Fruit fly (Drosophila melanogaster) whole organism, embryonic: ENCODE data around the gene fzy.

Source experiments
- CG10274 ChIP-seq: fragments of 200-800 bp; sonication (Bioruptor generic); optimal IDR thresholded peaks from 3 replicates; lab custom pipeline; 2017; ENCODE audit warnings: missing biosample characterization, mild to moderate bottlenecking, missing genetic modification characterization
- CG10979 ChIP-seq: fragments of 200-800 bp; sonication (Bioruptor generic); optimal IDR thresholded peaks from 2 replicates; lab custom pipeline; 2018; ENCODE audit warnings: missing biosample characterization, mild to moderate bottlenecking, missing genetic modification characterization, moderate library complexity
- CG11085 ChIP-seq: fragments of 200-800 bp; sonication (Bioruptor generic); IDR thresholded peaks from 2 replicates; pipeline ENCODE4 v1.3.6; 2022; ENCODE audit warnings: missing biosample characterization, missing genetic modification characterization
- CG11456 ChIP-seq: fragments of 200-800 bp; sonication (Bioruptor generic); IDR thresholded peaks from 3 replicates; pipeline ENCODE4 v1.3.6; 2022; ENCODE audit warnings: missing biosample characterization, missing genetic modification characterization
- CG12299 ChIP-seq: fragments of 200-800 bp; sonication (Bioruptor generic); optimal IDR thresholded peaks from 2 replicates; lab custom pipeline; 2018; ENCODE audit warnings: missing biosample characterization, mild to moderate bottlenecking, missing genetic modification characterization
- CG12744 ChIP-seq: fragments of 200-800 bp; sonication (Bioruptor generic); optimal IDR thresholded peaks from 2 replicates; lab custom pipeline; 2016; ENCODE audit warnings: missing biosample characterization, missing genetic modification characterization
- CG12769 ChIP-seq: fragments of 200-800 bp; sonication (Bioruptor generic); optimal IDR thresholded peaks from 2 replicates; lab custom pipeline; 2019; ENCODE audit warnings: missing biosample characterization, mild to moderate bottlenecking, missing genetic modification characterization, moderate library complexity
- CG13287 ChIP-seq: fragments of 200-800 bp; sonication (Bioruptor generic); IDR thresholded peaks from 2 replicates; pipeline ENCODE4 v1.3.6; 2022; ENCODE audit warnings: missing biosample characterization, missing genetic modification characterization; ENCODE audit not compliant: partially characterized antibody
- CG13296 ChIP-seq: fragments of 200-800 bp; sonication (Bioruptor generic); optimal IDR thresholded peaks from 3 replicates; lab custom pipeline; 2018; ENCODE audit warnings: missing biosample characterization, mild to moderate bottlenecking, missing genetic modification characterization
- CG1529 ChIP-seq: fragments of 200-800 bp; sonication (Bioruptor generic); optimal IDR thresholded peaks from 3 replicates; lab custom pipeline; 2018; ENCODE audit warnings: missing biosample characterization, missing genetic modification characterization
- CG18262 ChIP-seq: fragments of 200-800 bp; optimal IDR thresholded peaks from 3 replicates; lab custom pipeline; 2019; ENCODE audit warnings: missing biosample characterization, mild to moderate bottlenecking, missing genetic modification characterization, moderate library complexity
- CG18619 ChIP-seq: fragments of 200-800 bp; sonication (Bioruptor generic); optimal IDR thresholded peaks from 3 replicates; lab custom pipeline; 2017; ENCODE audit warnings: missing biosample characterization, mild to moderate bottlenecking, missing genetic modification characterization
- CG30020 ChIP-seq: fragments of 200-800 bp; optimal IDR thresholded peaks from 2 replicates; lab custom pipeline; 2019; ENCODE audit warnings: missing biosample characterization, mild to moderate bottlenecking, missing genetic modification characterization, moderate library complexity
- CG30403 ChIP-seq: fragments of 200-800 bp; sonication (Bioruptor generic); optimal IDR thresholded peaks from 3 replicates; lab custom pipeline; 2016; ENCODE audit warnings: missing biosample characterization, missing genetic modification characterization
- CG3281 ChIP-seq: fragments of 200-800 bp; sonication (Bioruptor generic); optimal IDR thresholded peaks from 3 replicates; lab custom pipeline; 2017; ENCODE audit warnings: missing biosample characterization, mild to moderate bottlenecking, missing genetic modification characterization
- CG33557 ChIP-seq: fragments of 200-800 bp; sonication (Bioruptor generic); optimal IDR thresholded peaks from 2 replicates; lab custom pipeline; 2019; ENCODE audit warnings: missing biosample characterization, mild to moderate bottlenecking, missing genetic modification characterization, moderate library complexity
- CG34422 ChIP-seq: fragments of 200-800 bp; sonication (Bioruptor generic); IDR thresholded peaks from 3 replicates; pipeline ENCODE4 v1.3.6; 2022; ENCODE audit warnings: missing biosample characterization, missing genetic modification characterization
- CG4730 ChIP-seq: fragments of 200-800 bp; sonication (Bioruptor generic); IDR thresholded peaks from 2 replicates; pipeline ENCODE4 v1.3.6; 2022; ENCODE audit warnings: missing biosample characterization, missing genetic modification characterization
- CG4854 ChIP-seq: fragments of 200-800 bp; sonication (Bioruptor generic); optimal IDR thresholded peaks from 2 replicates; lab custom pipeline; 2016; ENCODE audit warnings: missing biosample characterization, missing genetic modification characterization, inconsistent platforms
- CG6765 ChIP-seq: fragments of 200-800 bp; sonication (Bioruptor generic); optimal IDR thresholded peaks from 3 replicates; lab custom pipeline; 2017; ENCODE audit warnings: missing biosample characterization, mild to moderate bottlenecking, missing genetic modification characterization
- CG7839 ChIP-seq: fragments of 200-800 bp; sonication (Bioruptor generic); optimal IDR thresholded peaks from 3 replicates; lab custom pipeline; 2018; ENCODE audit warnings: missing biosample characterization, mild to moderate bottlenecking, missing genetic modification characterization, moderate library complexity
- Doc2 ChIP-seq: fragments of 200-800 bp; sonication (Bioruptor generic); IDR thresholded peaks from 2 replicates; pipeline ENCODE4 v1.3.6; 2022; ENCODE audit warnings: missing biosample characterization, missing genetic modification characterization
- Dp ChIP-seq: fragments of 200-800 bp; sonication (Bioruptor generic); optimal IDR thresholded peaks from 2 replicates; lab custom pipeline; 2018; ENCODE audit warnings: missing biosample characterization, mild to moderate bottlenecking, missing genetic modification characterization, moderate library complexity
- Dref ChIP-seq: fragments of 200-800 bp; sonication (Bioruptor generic); IDR thresholded peaks from 2 replicates; pipeline ENCODE4 v1.3.6; 2022; ENCODE audit warnings: missing biosample characterization, missing genetic modification characterization
- Hr39 ChIP-seq: fragments of >200 bp; optimal IDR thresholded peaks from 2 replicates; lab custom pipeline; 2017
- Mad ChIP-seq: fragments of 200-800 bp; sonication (Bioruptor generic); optimal IDR thresholded peaks from 2 replicates; lab custom pipeline; 2016; ENCODE audit warnings: missing biosample characterization, missing genetic modification characterization
- Opbp ChIP-seq: fragments of 200-800 bp; sonication (Bioruptor generic); IDR thresholded peaks from 3 replicates; pipeline ENCODE4 v1.3.6; 2022; ENCODE audit warnings: missing biosample characterization, missing genetic modification characterization; ENCODE audit not compliant: partially characterized antibody
- Scr ChIP-seq: fragments of 200-800 bp; sonication (Bioruptor generic); IDR thresholded peaks from 2 replicates; pipeline ENCODE4 v1.3.6; 2022; ENCODE audit warnings: missing biosample characterization, missing genetic modification characterization; ENCODE audit not compliant: partially characterized antibody
- ac ChIP-seq: fragments of 200-800 bp; sonication (Bioruptor generic); optimal IDR thresholded peaks from 3 replicates; lab custom pipeline; 2017; ENCODE audit warnings: missing biosample characterization, mild to moderate bottlenecking, missing genetic modification characterization
- al ChIP-seq: fragments of 200-800 bp; sonication (Bioruptor generic); IDR thresholded peaks from 2 replicates; pipeline ENCODE4 v1.3.6; 2022; ENCODE audit warnings: missing biosample characterization, missing genetic modification characterization
- ap ChIP-seq: fragments of 200-800 bp; sonication (Bioruptor generic); IDR thresholded peaks from 2 replicates; pipeline ENCODE4 v1.3.6; 2022; ENCODE audit warnings: missing biosample characterization, missing genetic modification characterization
- chif ChIP-seq, 2 experiments: fragments of 200-800 bp; sonication (Bioruptor generic); optimal IDR thresholded peaks; 3 replicates each; lab custom pipeline; 2016; ENCODE audit warnings: missing biosample characterization in 2 of 2, missing genetic modification characterization in 2 of 2
- chinmo ChIP-seq: fragments of 200-800 bp; sonication (Bioruptor generic); IDR thresholded peaks from 4 replicates; pipeline ENCODE4 v1.3.6; 2022; ENCODE audit warnings: missing biosample characterization, missing genetic modification characterization; ENCODE audit not compliant: partially characterized antibody
- cwo ChIP-seq: fragments of 200-800 bp; sonication (Bioruptor generic); optimal IDR thresholded peaks from 3 replicates; lab custom pipeline; 2017; ENCODE audit warnings: missing biosample characterization, missing genetic modification characterization, mild to moderate bottlenecking, moderate library complexity, missing genetic modification reagents
- dmrt11E ChIP-seq: fragments of 200-800 bp; sonication (Bioruptor generic); optimal IDR thresholded peaks from 3 replicates; lab custom pipeline; 2018; ENCODE audit warnings: missing biosample characterization, mild to moderate bottlenecking, missing genetic modification characterization, moderate library complexity
- exex ChIP-seq: fragments of 200-800 bp; sonication (Bioruptor generic); optimal IDR thresholded peaks from 4 replicates; lab custom pipeline; 2018; ENCODE audit warnings: missing biosample characterization, mild to moderate bottlenecking, missing genetic modification characterization, moderate library complexity
- fd96Cb ChIP-seq: fragments of 200-800 bp; sonication (Bioruptor generic); optimal IDR thresholded peaks from 2 replicates; lab custom pipeline; 2018; ENCODE audit warnings: missing biosample characterization, mild to moderate bottlenecking, missing genetic modification characterization, moderate library complexity
- grn ChIP-seq: fragments of 200-800 bp; sonication (Bioruptor generic); optimal IDR thresholded peaks from 3 replicates; lab custom pipeline; 2017; ENCODE audit warnings: missing biosample characterization, missing genetic modification characterization
- gsb-n ChIP-seq: fragments of 200-800 bp; sonication (Bioruptor generic); optimal IDR thresholded peaks from 3 replicates; lab custom pipeline; 2018; ENCODE audit warnings: missing biosample characterization, mild to moderate bottlenecking, missing genetic modification characterization
- hkb ChIP-seq, 2 experiments: fragments of 200-800 bp in 1 of 2; fragments of >200 bp in 1 of 2; sonication (Bioruptor generic) in 1 of 2; IDR thresholded peaks in 1 of 2; optimal IDR thresholded peaks in 1 of 2; 2 replicates each; pipeline versions ENCODE4 v1.3.6 to Lab custom; 2017 to 2022; ENCODE audit warnings: missing biosample characterization in 1 of 2, missing genetic modification characterization in 1 of 2
- lilli ChIP-seq: fragments of 200-800 bp; sonication (Bioruptor generic); optimal IDR thresholded peaks from 3 replicates; lab custom pipeline; 2016; ENCODE audit warnings: missing biosample characterization, missing genetic modification characterization
- mam ChIP-seq: fragments of 200-800 bp; sonication (Bioruptor generic); optimal IDR thresholded peaks from 3 replicates; lab custom pipeline; 2016; ENCODE audit warnings: missing biosample characterization, missing genetic modification characterization
- onecut ChIP-seq: fragments of 200-800 bp; sonication (Bioruptor generic); IDR thresholded peaks from 2 replicates; pipeline ENCODE4 v1.3.6; 2022; ENCODE audit warnings: missing biosample characterization, missing genetic modification characterization
- peb ChIP-seq: fragments of 200-800 bp; sonication (Bioruptor generic); IDR thresholded peaks from 2 replicates; pipeline ENCODE4 v1.3.6; 2022; ENCODE audit warnings: missing biosample characterization, missing genetic modification characterization
- pum ChIP-seq: fragments of 200-800 bp; sonication (Bioruptor generic); optimal IDR thresholded peaks from 2 replicates; lab custom pipeline; 2016; ENCODE audit warnings: missing biosample characterization, missing genetic modification characterization
- row ChIP-seq: fragments of 200-800 bp; sonication (Bioruptor generic); IDR thresholded peaks from 3 replicates; pipeline ENCODE4 v1.3.6; 2022; ENCODE audit warnings: missing biosample characterization, missing genetic modification characterization
- sens ChIP-seq: fragments of 200-800 bp; sonication (Bioruptor generic); peaks from one replicate; lab custom pipeline; 2016; ENCODE audit warnings: missing biosample characterization, missing genetic modification characterization
- stwl ChIP-seq: fragments of 200-800 bp; sonication (Bioruptor generic); optimal IDR thresholded peaks from 3 replicates; lab custom pipeline; 2018; ENCODE audit warnings: missing biosample characterization, mild to moderate bottlenecking, missing genetic modification characterization, moderate library complexity
- wor ChIP-seq: fragments of 200-800 bp; sonication (Bioruptor generic); IDR thresholded peaks from 2 replicates; pipeline ENCODE4 v1.3.6; 2022; ENCODE audit warnings: missing biosample characterization, missing genetic modification characterization

fzy gene

dm6 chr2L:16307026-16307703 lies 3.6 kb upstream of the fzy start, which contains the start of the genes CG5861 and Syx5:
Gene CG5861, minus strand, starts transcription at chr2L:16307298.
Gene Syx5, plus strand, starts transcription at chr2L:16307346.
- peak; percentile 5 for TF ChIP-seq Mad
- TF ChIP-seq dmrt11E (tag; lab: Kevin White, UChicago): peak; percentile 22
- TF ChIP-seq row (GFP tag; lab: Robert Waterston, UW): peak; percentile 86
- peak; percentile 13 for TF ChIP-seq cwo
- TF ChIP-seq grn: peak; percentile 89
- TF ChIP-seq Dref: peak; percentile 75
- peak; percentile 67 for TF ChIP-seq stwl (tag; lab: Kevin White, UChicago)
- TF ChIP-seq wor (GFP tag; lab: Robert Waterston, UW): no peak
- TF ChIP-seq pum (GFP tag; lab: Kevin White, UChicago): no peak
- TF ChIP-seq CG30020 (tag; lab: Kevin White, UChicago): peak; percentile 77
- no peak for TF ChIP-seq CG4854
- TF ChIP-seq onecut (GFP tag; lab: Robert Waterston, UW): no peak
- TF ChIP-seq CG1529: peak; percentile 1
- TF ChIP-seq CG10979 (tag; lab: Kevin White, UChicago): peak; percentile 59
- peak; percentile 26 for TF ChIP-seq fd96Cb (tag; lab: Kevin White, UChicago)
- peak; percentile 69 for TF ChIP-seq sens
- TF ChIP-seq CG12744 (GFP tag; lab: Kevin White, UChicago): no peak
- TF ChIP-seq CG11085: peak; percentile 64
- TF ChIP-seq al (GFP tag; lab: Robert Waterston, UW): peak; percentile 60
- peak; percentile 54; the same call in 1 of the 2 replicates for TF ChIP-seq CG4730
- 0 out of 3 replicates have a peak, but pooled peaks have one; percentile 43 for TF ChIP-seq CG34422 (GFP tag; lab: Robert Waterston, UW)
- TF ChIP-seq chif (GFP tag; optimal IDR thresholded peaks at IDR 0.05; lab: Kevin White, UChicago): no peak
- no peak for TF ChIP-seq CG10274 (GFP tag; lab: Kevin White, UChicago)
- TF ChIP-seq CG33557 (GFP tag; lab: Kevin White, UChicago): peak; percentile 59
- TF ChIP-seq mam (GFP tag; lab: Kevin White, UChicago): no peak
- no peak for TF ChIP-seq CG7839 (tag; lab: Kevin White, UChicago)
- TF ChIP-seq exex (tag; lab: Kevin White, UChicago): peak; percentile 63
- peak; percentile 70; the same call in 2 of the 3 replicates for TF ChIP-seq CG11456
- peak; percentile 76; the same call in 2 of the 3 replicates for TF ChIP-seq Opbp (GFP tag; lab: Robert Waterston, UW)
- TF ChIP-seq Hr39 (lab: Kevin White, UChicago): no peak
- TF ChIP-seq CG3281 (GFP tag; lab: Kevin White, UChicago): peak; percentile 61
- peak; percentile 17 for TF ChIP-seq CG6765
- TF ChIP-seq chinmo: peak; percentile 78; the same call in 3 of the 4 replicates
- TF ChIP-seq CG18619 (GFP tag; lab: Kevin White, UChicago): peak; percentile 43
- TF ChIP-seq hkb (optimal IDR thresholded peaks at IDR 0.05; lab: Kevin White, UChicago): no peak
- TF ChIP-seq hkb (GFP tag; IDR thresholded peaks at IDR 0.05; lab: Robert Waterston, UW): peak; percentile 66
- TF ChIP-seq CG12299: peak; percentile 38
- TF ChIP-seq ap (GFP tag; lab: Robert Waterston, UW): no peak
- peak; percentile 95 for TF ChIP-seq Scr (GFP tag; lab: Robert Waterston, UW)
- peak; percentile 35 for TF ChIP-seq Dp (GFP tag; lab: Kevin White, UChicago)
- no peak for TF ChIP-seq Doc2 (GFP tag; lab: Robert Waterston, UW)
- no peak for TF ChIP-seq CG12769 (tag; lab: Kevin White, UChicago)
- no peak for TF ChIP-seq ac (GFP tag; lab: Kevin White, UChicago)
- peak; percentile 63 for TF ChIP-seq CG13296 (GFP tag; lab: Kevin White, UChicago)
- peak; percentile 62 for TF ChIP-seq CG18262
- TF ChIP-seq peb (GFP tag; lab: Robert Waterston, UW): no peak
- TF ChIP-seq CG13287 (GFP tag; lab: Robert Waterston, UW): peak; percentile 96
- peak; percentile 17 for TF ChIP-seq gsb-n (tag; lab: Kevin White, UChicago)
- TF ChIP-seq CG30403 (GFP tag; lab: Kevin White, UChicago): peak; percentile 67
- TF ChIP-seq lilli (GFP tag; lab: Kevin White, UChicago): peak; percentile 57
